Fruit fly (Drosophila melanogaster) whole organism, embryonic: ENCODE measurements around the gene CG15473.

Experiments
- Awh ChIP-seq: fragments of 200-800 bp; sonication (Bioruptor generic); IDR thresholded peaks from 2 replicates; pipeline ENCODE4, ENCODE4 v1.3.6; 2022; ENCODE audit warnings: missing biosample characterization, missing genetic modification characterization
- CG10462 ChIP-seq: fragments of 200-800 bp; sonication (Bioruptor generic); optimal IDR thresholded peaks from 2 replicates; lab custom pipeline; 2016; ENCODE audit warnings: missing biosample characterization, missing genetic modification characterization
- CG10543 ChIP-seq: fragments of 200-800 bp; sonication (Bioruptor generic); optimal IDR thresholded peaks from 3 replicates; lab custom pipeline; 2017; ENCODE audit warnings: missing biosample characterization, mild to moderate bottlenecking, missing genetic modification characterization, moderate library complexity
- CG10565 ChIP-seq: fragments of 200-800 bp; sonication (Bioruptor generic); optimal IDR thresholded peaks from 3 replicates; lab custom pipeline; 2016; ENCODE audit warnings: missing biosample characterization, mild to moderate bottlenecking, missing genetic modification characterization
- CG12219 ChIP-seq: fragments of 200-800 bp; sonication (Bioruptor generic); optimal IDR thresholded peaks from 3 replicates; lab custom pipeline; 2018; ENCODE audit warnings: missing biosample characterization, mild to moderate bottlenecking, missing genetic modification characterization
- CG13775 ChIP-seq: fragments of 200-800 bp; sonication (Bioruptor generic); optimal IDR thresholded peaks from 3 replicates; lab custom pipeline; 2017; ENCODE audit warnings: missing biosample characterization, mild to moderate bottlenecking, missing genetic modification characterization
- CG14441 ChIP-seq: fragments of 200-800 bp; sonication (Bioruptor generic); IDR thresholded peaks from 2 replicates; pipeline ENCODE4 v1.3.6; 2022; ENCODE audit warnings: missing biosample characterization, missing genetic modification characterization
- CG17361 ChIP-seq: fragments of 200-800 bp; sonication (Bioruptor generic); IDR thresholded peaks from 3 replicates; pipeline ENCODE4 v1.3.6; 2022; ENCODE audit warnings: missing biosample characterization, missing genetic modification characterization
- CG17385 ChIP-seq: fragments of 200-800 bp; sonication (Bioruptor generic); optimal IDR thresholded peaks from 3 replicates; lab custom pipeline; 2018; ENCODE audit warnings: missing biosample characterization, mild to moderate bottlenecking, missing genetic modification characterization
- CG1832 ChIP-seq: fragments of 200-800 bp; sonication (Bioruptor generic); optimal IDR thresholded peaks from 2 replicates; lab custom pipeline; 2017; ENCODE audit warnings: missing biosample characterization, mild to moderate bottlenecking, missing genetic modification characterization, inconsistent platforms
- CG18764 ChIP-seq: fragments of 200-800 bp; sonication (Bioruptor generic); optimal IDR thresholded peaks from 3 replicates; lab custom pipeline; 2016; ENCODE audit warnings: missing biosample characterization, missing genetic modification characterization
- CG30020 ChIP-seq: fragments of 200-800 bp; optimal IDR thresholded peaks from 2 replicates; lab custom pipeline; 2019; ENCODE audit warnings: missing biosample characterization, mild to moderate bottlenecking, missing genetic modification characterization, moderate library complexity
- CG33213 ChIP-seq: fragments of 200-800 bp; sonication (Bioruptor generic); optimal IDR thresholded peaks from 3 replicates; lab custom pipeline; 2016; ENCODE audit warnings: missing biosample characterization, missing genetic modification characterization
- CG42726 ChIP-seq: fragments of 200-800 bp; sonication (Bioruptor generic); IDR thresholded peaks from 2 replicates; pipeline ENCODE4 v1.3.6; 2022; ENCODE audit warnings: missing biosample characterization, missing genetic modification characterization; ENCODE audit not compliant: partially characterized antibody
- CG4328 ChIP-seq: fragments of 200-800 bp; sonication (Bioruptor generic); optimal IDR thresholded peaks from 3 replicates; lab custom pipeline; 2017; ENCODE audit warnings: missing biosample characterization, missing genetic modification reagents, missing genetic modification characterization
- CG4404 ChIP-seq: fragments of 200-800 bp; sonication (Bioruptor generic); IDR thresholded peaks from 2 replicates; pipeline ENCODE4 v1.3.6; 2022; ENCODE audit warnings: missing biosample characterization, missing genetic modification characterization
- CG6254 ChIP-seq: fragments of 200-800 bp; sonication (Bioruptor generic); optimal IDR thresholded peaks from 3 replicates; lab custom pipeline; 2017; ENCODE audit warnings: mild to moderate bottlenecking, missing biosample characterization, missing genetic modification reagents, missing genetic modification characterization
- CG6854 ChIP-seq: fragments of 200-800 bp; sonication (Bioruptor generic); optimal IDR thresholded peaks from 3 replicates; lab custom pipeline; 2017; ENCODE audit warnings: missing biosample characterization, mild to moderate bottlenecking, missing genetic modification characterization
- CG7357 ChIP-seq: fragments of 200-800 bp; sonication (Bioruptor generic); IDR thresholded peaks from 3 replicates; pipeline ENCODE4 v1.3.6; 2022; ENCODE audit warnings: missing biosample characterization, missing genetic modification characterization
- CG7963 ChIP-seq: fragments of 200-800 bp; sonication (Bioruptor generic); IDR thresholded peaks from 3 replicates; pipeline ENCODE4 v1.3.6; 2022; ENCODE audit warnings: missing biosample characterization, missing genetic modification characterization; ENCODE audit not compliant: partially characterized antibody
- CG8765 ChIP-seq: fragments of 200-800 bp; sonication (Bioruptor generic); IDR thresholded peaks from 2 replicates; pipeline ENCODE4 v1.3.6; 2022; ENCODE audit warnings: missing biosample characterization, missing genetic modification characterization
- CG8924 ChIP-seq: fragments of 200-800 bp; optimal IDR thresholded peaks from 3 replicates; lab custom pipeline; 2019; ENCODE audit warnings: missing biosample characterization, mild to moderate bottlenecking, missing genetic modification characterization, moderate library complexity
- CG9215 ChIP-seq: fragments of 200-800 bp; sonication (Bioruptor generic); IDR thresholded peaks from 2 replicates; pipeline ENCODE4 v1.3.6; 2022; ENCODE audit warnings: missing biosample characterization, missing genetic modification characterization
- CG9876 ChIP-seq: fragments of 200-800 bp; sonication (Bioruptor generic); optimal IDR thresholded peaks from 2 replicates; lab custom pipeline; 2016; ENCODE audit warnings: missing biosample characterization, missing genetic modification characterization
- Camta ChIP-seq: fragments of 200-800 bp; sonication (Bioruptor generic); optimal IDR thresholded peaks from 2 replicates; lab custom pipeline; 2016; ENCODE audit warnings: missing biosample characterization, missing genetic modification characterization
- Dp ChIP-seq: fragments of 200-800 bp; sonication (Bioruptor generic); optimal IDR thresholded peaks from 2 replicates; lab custom pipeline; 2018; ENCODE audit warnings: missing biosample characterization, mild to moderate bottlenecking, missing genetic modification characterization, moderate library complexity
- Fer2 ChIP-seq: fragments of 200-800 bp; sonication (Bioruptor generic); optimal IDR thresholded peaks from 2 replicates; lab custom pipeline; 2018; ENCODE audit warnings: missing biosample characterization, mild to moderate bottlenecking, missing genetic modification characterization, moderate library complexity
- Hand ChIP-seq: fragments of 200-800 bp; sonication (Bioruptor generic); optimal IDR thresholded peaks from 2 replicates; lab custom pipeline; 2017; ENCODE audit warnings: mild to moderate bottlenecking, missing biosample characterization, missing genetic modification reagents, missing genetic modification characterization
- Lpt ChIP-seq: fragments of >200 bp; optimal IDR thresholded peaks from 2 replicates; lab custom pipeline; 2018; ENCODE audit warnings: missing biosample characterization, missing genetic modification characterization
- NC2β ChIP-seq: fragments of 200-800 bp; sonication (Bioruptor generic); optimal IDR thresholded peaks from 2 replicates; lab custom pipeline; 2016; ENCODE audit warnings: missing biosample characterization, missing genetic modification characterization
- Oaz ChIP-seq: fragments of 200-800 bp; sonication (Bioruptor generic); IDR thresholded peaks from 2 replicates; pipeline ENCODE4 v1.3.6; 2022; ENCODE audit warnings: missing biosample characterization, missing genetic modification characterization
- Optix ChIP-seq: fragments of 200-800 bp; sonication (Bioruptor generic); IDR thresholded peaks from 3 replicates; pipeline ENCODE4 v1.3.6; 2022; ENCODE audit warnings: missing biosample characterization, missing genetic modification characterization
- Pdp1 ChIP-seq, 2 experiments: fragments of 200-800 bp; sonication (Bioruptor generic); optimal IDR thresholded peaks; 3 replicates each; lab custom pipeline; 2016; ENCODE audit warnings: missing biosample characterization in 2 of 2, missing genetic modification characterization in 2 of 2, mild to moderate bottlenecking in 1 of 2, moderate library complexity in 1 of 2
- Sox100B ChIP-seq: fragments of 200-800 bp; sonication (Bioruptor generic); optimal IDR thresholded peaks from 3 replicates; lab custom pipeline; 2018; ENCODE audit warnings: missing biosample characterization, mild to moderate bottlenecking, missing genetic modification characterization
- Sox102F ChIP-seq: fragments of 200-800 bp; sonication (Bioruptor generic); optimal IDR thresholded peaks from 2 replicates; lab custom pipeline; 2018; ENCODE audit warnings: missing biosample characterization, mild to moderate bottlenecking, missing genetic modification characterization, moderate library complexity
- Stat92E ChIP-seq, 3 experiments: fragments of >200 bp in 2 of 3; fragments of 200-800 bp in 1 of 3; sonication (Bioruptor generic) in 1 of 3; optimal IDR thresholded peaks; 2 replicates each; lab custom pipeline; 2017 to 2019; ENCODE audit warnings: missing biosample characterization in 3 of 3, missing genetic modification characterization in 3 of 3, mild to moderate bottlenecking in 1 of 3, moderate library complexity in 1 of 3
- Vsx1 ChIP-seq: fragments of 200-800 bp; sonication (Bioruptor generic); optimal IDR thresholded peaks from 2 replicates; lab custom pipeline; 2017; ENCODE audit warnings: missing biosample characterization, mild to moderate bottlenecking, missing genetic modification characterization, missing genetic modification reagents
- ac ChIP-seq: fragments of 200-800 bp; sonication (Bioruptor generic); optimal IDR thresholded peaks from 3 replicates; lab custom pipeline; 2017; ENCODE audit warnings: missing biosample characterization, mild to moderate bottlenecking, missing genetic modification characterization
- bsh ChIP-seq, 2 experiments: fragments of 200-800 bp; sonication (Bioruptor generic); optimal IDR thresholded peaks; 2 replicates each; lab custom pipeline; 2017 to 2018; ENCODE audit warnings: mild to moderate bottlenecking in 2 of 2, missing biosample characterization in 2 of 2, missing genetic modification characterization in 2 of 2, moderate library complexity in 1 of 2
- dysf ChIP-seq: fragments of 200-800 bp; sonication (Bioruptor generic); IDR thresholded peaks from 3 replicates; pipeline ENCODE4 v1.3.6; 2022; ENCODE audit warnings: missing biosample characterization, missing genetic modification characterization
- gro ChIP-seq: fragments of 200-800 bp; sonication (Bioruptor generic); optimal IDR thresholded peaks from 2 replicates; lab custom pipeline; 2016; ENCODE audit warnings: missing biosample characterization, missing genetic modification characterization
- gsb-n ChIP-seq: fragments of 200-800 bp; sonication (Bioruptor generic); optimal IDR thresholded peaks from 3 replicates; lab custom pipeline; 2018; ENCODE audit warnings: missing biosample characterization, mild to moderate bottlenecking, missing genetic modification characterization
- h ChIP-seq: fragments of >200 bp; optimal IDR thresholded peaks from 2 replicates; lab custom pipeline; 2017
- klu ChIP-seq: fragments of 200-800 bp; sonication (Bioruptor generic); IDR thresholded peaks from 2 replicates; pipeline ENCODE4 v1.3.6; 2022; ENCODE audit warnings: missing biosample characterization, missing genetic modification characterization
- peb ChIP-seq: fragments of 200-800 bp; sonication (Bioruptor generic); IDR thresholded peaks from 2 replicates; pipeline ENCODE4 v1.3.6; 2022; ENCODE audit warnings: missing biosample characterization, missing genetic modification characterization
- phol ChIP-seq: fragments of 200-800 bp; sonication (Bioruptor generic); optimal IDR thresholded peaks from 3 replicates; lab custom pipeline; 2018; ENCODE audit warnings: missing biosample characterization, mild to moderate bottlenecking, missing genetic modification characterization, moderate library complexity
- pros ChIP-seq: fragments of 200-800 bp; sonication (Bioruptor generic); optimal IDR thresholded peaks from 3 replicates; lab custom pipeline; 2019; ENCODE audit warnings: missing biosample characterization, mild to moderate bottlenecking, missing genetic modification characterization, moderate library complexity
- pum ChIP-seq: fragments of 200-800 bp; sonication (Bioruptor generic); optimal IDR thresholded peaks from 2 replicates; lab custom pipeline; 2016; ENCODE audit warnings: missing biosample characterization, missing genetic modification characterization
- sim ChIP-seq: fragments of 200-800 bp; sonication (Bioruptor generic); IDR thresholded peaks from 2 replicates; pipeline ENCODE4 v1.3.6; 2022; ENCODE audit warnings: missing biosample characterization, missing genetic modification characterization
- slou ChIP-seq: fragments of 200-800 bp; sonication (Bioruptor generic); optimal IDR thresholded peaks from 3 replicates; lab custom pipeline; 2016; ENCODE audit warnings: missing biosample characterization, missing genetic modification characterization
- sqz ChIP-seq: fragments of 200-800 bp; sonication (Bioruptor generic); optimal IDR thresholded peaks from 3 replicates; lab custom pipeline; 2018; ENCODE audit warnings: missing biosample characterization, mild to moderate bottlenecking, missing genetic modification characterization
- usp ChIP-seq: fragments of >200 bp; optimal IDR thresholded peaks from 2 replicates; lab custom pipeline; 2017; ENCODE audit warnings: missing biosample characterization, missing genetic modification characterization

CG15473 gene

DNA sequence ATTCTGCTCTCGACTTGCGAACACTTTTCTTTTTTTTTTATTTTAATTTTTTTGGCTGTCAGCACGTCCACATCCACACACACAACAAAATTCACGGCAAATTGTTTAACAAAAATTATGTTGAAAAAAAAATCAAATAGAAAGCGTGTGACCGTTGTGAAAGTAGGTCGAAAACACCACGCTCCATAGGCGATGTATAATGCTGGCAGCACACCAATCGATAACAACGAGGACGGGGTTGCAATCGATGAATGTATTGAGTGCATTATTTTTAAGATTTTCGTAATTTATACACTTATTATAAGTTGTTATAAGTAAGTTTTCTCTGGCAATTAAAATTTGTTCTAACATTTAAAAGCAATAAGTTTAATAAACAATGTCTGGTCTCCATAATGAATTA, 32.4 kb upstream of the CG15473 start, which contains the start of gene Pp2C1 (continued):
- TF ChIP-seq CG9876, result no peak
- no peak for TF ChIP-seq Pdp1 (GFP tag; optimal IDR thresholded peaks at IDR 0.05; lab: Kevin White, UChicago)
- TF ChIP-seq CG6854, result no peak
- no peak for TF ChIP-seq CG17361
- TF ChIP-seq Sox102F (GFP tag; lab: Kevin White, UChicago), result no peak
- TF ChIP-seq CG7963 (GFP tag; lab: Robert Waterston, UW), result peak; percentile 72; the same call in 2 of the 3 replicates
- no peak for TF ChIP-seq sim (GFP tag; lab: Robert Waterston, UW)
- TF ChIP-seq Awh (GFP tag; lab: Robert Waterston, UW), result no peak
- TF ChIP-seq Hand (GFP tag; lab: Kevin White, UChicago), result no peak
- no peak for TF ChIP-seq CG14441 (GFP tag; lab: Robert Waterston, UW)
- no peak for TF ChIP-seq CG12219 (GFP tag; lab: Kevin White, UChicago)
- TF ChIP-seq CG4328 (GFP tag; lab: Kevin White, UChicago), result no peak
- TF ChIP-seq CG4404, result no peak
- no peak for TF ChIP-seq CG7357 (GFP tag; lab: Robert Waterston, UW)
- TF ChIP-seq pros (GFP tag; lab: Kevin White, UChicago), result no peak
- no peak for TF ChIP-seq Oaz
- TF ChIP-seq gro (GFP tag; lab: Kevin White, UChicago), result no peak
- no peak for TF ChIP-seq Lpt (GFP tag; lab: Kevin White, UChicago)
- TF ChIP-seq Stat92E (GFP tag; optimal IDR thresholded peaks at IDR 0.05; lab: Kevin White, UChicago), result no peak
- TF ChIP-seq Dp (GFP tag; lab: Kevin White, UChicago), result peak; percentile 39
- TF ChIP-seq NC2β (GFP tag; lab: Kevin White, UChicago), result no peak
- no peak for TF ChIP-seq Optix
- no peak for TF ChIP-seq pum (GFP tag; lab: Kevin White, UChicago)
- no peak for TF ChIP-seq CG10543 (GFP tag; lab: Kevin White, UChicago)
- no peak for TF ChIP-seq Fer2
- TF ChIP-seq CG33213 (GFP tag; lab: Kevin White, UChicago), result no peak
- no peak for TF ChIP-seq Sox100B
- TF ChIP-seq dysf (GFP tag; lab: Robert Waterston, UW), result no peak
- TF ChIP-seq CG1832 (GFP tag; lab: Kevin White, UChicago), result no peak
- TF ChIP-seq CG17385 (GFP tag; lab: Kevin White, UChicago), result no peak
- TF ChIP-seq Vsx1 (GFP tag; lab: Kevin White, UChicago), result no peak
- no peak for TF ChIP-seq h (lab: Kevin White, UChicago)
- no peak for TF ChIP-seq Camta (GFP tag; lab: Kevin White, UChicago)
- TF ChIP-seq sqz (GFP tag; lab: Kevin White, UChicago), result no peak
- TF ChIP-seq slou, result no peak
- no peak for TF ChIP-seq ac
- TF ChIP-seq CG8765 (GFP tag; lab: Robert Waterston, UW), result no peak
- TF ChIP-seq CG42726 (GFP tag; lab: Robert Waterston, UW), result peak; percentile 72; the same call in 1 of the 2 replicates
- no peak for TF ChIP-seq peb (GFP tag; lab: Robert Waterston, UW)
- no peak for TF ChIP-seq CG18764 (GFP tag; lab: Kevin White, UChicago)
- TF ChIP-seq usp, result no peak
- no peak for TF ChIP-seq CG30020 (tag; lab: Kevin White, UChicago)
- no peak for TF ChIP-seq CG8924 (tag; lab: Kevin White, UChicago)
- no peak for TF ChIP-seq CG10565 (GFP tag; lab: Kevin White, UChicago)
- TF ChIP-seq CG10462 (GFP tag; lab: Kevin White, UChicago), result no peak
- TF ChIP-seq gsb-n, result no peak
- TF ChIP-seq CG9215, result no peak
- TF ChIP-seq bsh (GFP tag; optimal IDR thresholded peaks at IDR 0.05; lab: Kevin White, UChicago), result no peak
- no peak for TF ChIP-seq CG6254 (GFP tag; lab: Kevin White, UChicago)
- TF ChIP-seq klu (GFP tag; lab: Robert Waterston, UW), result no peak
- TF ChIP-seq phol (tag; lab: Kevin White, UChicago), result peak; percentile 19
- no peak for TF ChIP-seq CG13775 (GFP tag; lab: Kevin White, UChicago)
